Worm (Caenorhabditis elegans): ENCODE measurements around the gene srw-1.

ce11 chrV:15162697-15163096, 35.4 kb upstream of the srw-1 start, which contains the start of gene srz-11:
- TF ChIP-seq flt-1 (GFP tag; IDR thresholded peaks at IDR 0.05): no peak
- no peak for TF ChIP-seq ama-1 (optimal IDR thresholded peaks at IDR 0.05)
- TF ChIP-seq aly-1 (tag; optimal IDR thresholded peaks at IDR 0.05): no peak
- no peak for TF ChIP-seq B0310.2 (tag; optimal IDR thresholded peaks at IDR 0.05)
- no peak for TF ChIP-seq scrt-1 (GFP tag; IDR thresholded peaks at IDR 0.05)
- TF ChIP-seq hmg-4 (GFP tag; optimal IDR thresholded peaks at IDR 0.05): no peak
- no peak for TF ChIP-seq hnd-1 (tag; optimal IDR thresholded peaks at IDR 0.05)
- no peak for TF ChIP-seq tbx-11 (GFP tag; IDR thresholded peaks at IDR 0.05)
- no peak for TF ChIP-seq tbx-37 (GFP tag; conservative IDR thresholded peaks at IDR 0.05)
- TF ChIP-seq pes-1 (GFP tag; IDR thresholded peaks at IDR 0.05): no peak
- no peak for TF ChIP-seq ceh-36 (tag; optimal IDR thresholded peaks at IDR 0.05)
- no peak for TF ChIP-seq tra-4 (tag; optimal IDR thresholded peaks at IDR 0.05)
- no peak for TF ChIP-seq ets-7 (tag; optimal IDR thresholded peaks at IDR 0.05)

Measured in whole organism, early embryonic.